Worm (Caenorhabditis elegans): ENCODE measurements around the gene Y55B1BL.2.

Y55B1BL.2 gene

DNA sequence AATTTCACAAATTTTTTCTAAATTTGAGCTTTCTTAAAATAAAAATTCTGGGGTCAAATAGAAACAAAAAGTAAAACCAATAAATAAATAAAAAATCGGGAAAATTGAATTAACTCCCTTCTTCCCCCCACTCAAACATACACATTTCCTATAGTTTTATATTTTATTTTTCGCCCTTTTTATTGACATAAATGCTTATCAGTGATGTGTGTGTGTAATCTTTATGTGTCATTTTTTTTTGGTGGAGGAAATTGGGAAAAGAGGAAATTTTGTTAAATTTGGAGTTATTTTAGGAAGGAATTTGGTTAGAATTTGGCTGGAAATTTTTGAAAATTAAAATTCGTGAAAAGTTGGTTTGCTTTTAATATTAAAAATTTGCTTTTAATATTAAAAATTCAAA, 20.0 kb downstream of the Y55B1BL.2 start:
- TF ChIP-seq R02D3.7 (tag; optimal IDR thresholded peaks at IDR 0.05) (no peak), nhr-43 (tag; optimal IDR thresholded peaks at IDR 0.05; ENCODE audit: poor library complexity, severe bottlenecking) (no peak), pha-4 (tag; optimal IDR thresholded peaks at IDR 0.05) (peak; percentile 70), elt-2 (tag; optimal IDR thresholded peaks at IDR 0.05) (peak; percentile 58)

DNA sequence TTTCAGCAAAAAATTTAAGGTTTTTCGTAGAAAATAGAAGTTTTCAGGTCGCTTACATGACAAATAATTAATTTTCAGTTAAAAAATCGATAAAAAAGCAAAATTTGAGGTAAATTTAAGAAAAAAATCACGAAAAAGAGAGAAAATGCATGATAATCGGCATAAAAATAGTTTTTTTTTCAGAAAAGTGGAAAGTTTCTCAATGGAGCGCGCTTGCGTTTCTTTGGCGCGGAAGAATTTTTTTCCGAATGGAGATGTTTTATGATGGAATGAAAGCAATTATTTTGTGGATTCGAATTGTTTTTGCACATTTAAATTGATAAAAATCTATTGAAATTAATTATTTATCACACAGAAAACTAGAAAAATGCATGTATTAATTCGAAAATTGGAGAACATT, 21.3 kb downstream of the Y55B1BL.2 start:
- TF ChIP-seq R02D3.7 (tag; optimal IDR thresholded peaks at IDR 0.05) (no peak), nhr-25 (tag; optimal IDR thresholded peaks at IDR 0.05) (no peak), nhr-43 (tag; optimal IDR thresholded peaks at IDR 0.05; ENCODE audit: poor library complexity, severe bottlenecking) (no peak), lin-15B (tag; optimal IDR thresholded peaks at IDR 0.05) (peak; percentile 52), fos-1 (tag; optimal IDR thresholded peaks at IDR 0.05) (no peak), ama-1 (optimal IDR thresholded peaks at IDR 0.05) (no peak), ZK546.5 (tag; optimal IDR thresholded peaks at IDR 0.05) (no peak), nhr-76 (tag; optimal IDR thresholded peaks at IDR 0.05) (no peak), pha-4 (tag; optimal IDR thresholded peaks at IDR 0.05) (peak; percentile 38)

DNA sequence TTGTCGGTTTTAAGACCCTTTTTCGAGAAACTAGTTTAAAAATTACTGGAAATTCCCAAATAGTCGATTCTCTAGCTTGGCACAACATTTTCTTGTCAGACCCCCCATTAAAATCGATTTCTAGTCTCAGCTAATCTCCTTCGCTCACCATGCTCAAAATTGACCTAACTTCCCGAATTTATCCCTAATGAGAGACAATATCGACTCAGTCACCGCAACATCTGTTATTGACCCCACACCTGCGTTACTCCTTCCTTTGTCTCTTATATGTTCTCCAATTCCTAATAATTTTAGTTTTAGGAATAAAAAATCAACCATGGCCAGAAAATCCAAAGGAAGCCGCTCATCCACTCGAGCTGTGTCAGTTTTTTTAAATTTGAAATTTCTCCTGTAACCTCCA, 26.5 kb downstream of the Y55B1BL.2 start, which contains the start of gene cec-8:
Gene cec-8, plus strand, starts transcription at position 301 of the 400 bp plus-strand sequence.
- TF ChIP-seq zag-1 (tag; optimal IDR thresholded peaks at IDR 0.05) (no peak), lsy-12 (tag; optimal IDR thresholded peaks at IDR 0.05) (no peak), nhr-11 (tag; optimal IDR thresholded peaks at IDR 0.05) (no peak)

DNA sequence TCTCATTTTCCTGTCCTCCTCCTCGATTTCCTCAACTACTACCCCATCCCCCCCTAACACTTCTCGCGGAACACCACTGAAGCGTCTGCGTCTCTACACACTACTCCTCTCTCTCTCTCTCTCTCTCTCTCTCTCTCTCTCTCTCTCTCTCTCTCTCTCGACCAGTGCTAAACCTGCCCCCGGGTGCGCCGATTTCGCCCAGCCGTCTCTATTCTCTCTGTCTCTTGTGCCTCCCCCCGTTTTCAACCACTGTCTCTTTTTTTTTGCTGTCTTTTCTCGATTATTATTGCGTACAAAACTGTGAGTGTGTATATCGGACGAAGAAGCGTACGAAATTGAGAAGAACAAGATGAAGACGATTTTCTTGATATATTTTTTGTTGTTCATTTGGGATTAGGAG, 30.4 kb downstream of the Y55B1BL.2 start:
- TF ChIP-seq elt-3 (tag; optimal IDR thresholded peaks at IDR 0.05), result no peak
- peak; percentile 70 for TF ChIP-seq nhr-23 (tag; optimal IDR thresholded peaks at IDR 0.05)
- peak; percentile 2 for TF ChIP-seq ceh-82 (tag; optimal IDR thresholded peaks at IDR 0.05)
- no peak for TF ChIP-seq ztf-11 (tag; optimal IDR thresholded peaks at IDR 0.05)
- no peak for TF ChIP-seq ama-1 (optimal IDR thresholded peaks at IDR 0.05)
- no peak for TF ChIP-seq nhr-12 (tag; optimal IDR thresholded peaks at IDR 0.05)
- TF ChIP-seq nhr-77 (tag; optimal IDR thresholded peaks at IDR 0.05), result no peak
- TF ChIP-seq lsy-12 (tag; optimal IDR thresholded peaks at IDR 0.05), result peak; percentile 35
- TF ChIP-seq sea-2 (GFP tag; optimal IDR thresholded peaks at IDR 0.05), result no peak
- no peak for TF ChIP-seq nhr-76 (tag; optimal IDR thresholded peaks at IDR 0.05)
- TF ChIP-seq ceh-16 (tag; optimal IDR thresholded peaks at IDR 0.05), result no peak
- TF ChIP-seq pha-4 (tag; optimal IDR thresholded peaks at IDR 0.05), result peak; percentile 42
- TF ChIP-seq egl-27 (tag; optimal IDR thresholded peaks at IDR 0.05), result no peak
- TF ChIP-seq elt-2 (tag; optimal IDR thresholded peaks at IDR 0.05), result peak; percentile 56
- TF ChIP-seq lin-39 (tag; optimal IDR thresholded peaks at IDR 0.05), result peak; percentile 81
- no peak for TF ChIP-seq eor-1 (tag; optimal IDR thresholded peaks at IDR 0.05)
- no peak for TF ChIP-seq nhr-28 (tag; optimal IDR thresholded peaks at IDR 0.05)
- TF ChIP-seq unc-62 (GFP tag; optimal IDR thresholded peaks at IDR 0.05), result no peak
- TF ChIP-seq ztf-4 (tag; optimal IDR thresholded peaks at IDR 0.05), result no peak
- no peak for TF ChIP-seq fos-1 (tag; optimal IDR thresholded peaks at IDR 0.05)
- TF ChIP-seq hmg-11 (tag; optimal IDR thresholded peaks at IDR 0.05), result peak; percentile 80
- no peak for TF ChIP-seq tbx-2 (tag; optimal IDR thresholded peaks at IDR 0.05)
- TF ChIP-seq nhr-237 (tag; optimal IDR thresholded peaks at IDR 0.05), result no peak
- peak; percentile 51 for TF ChIP-seq nhr-43 (tag; optimal IDR thresholded peaks at IDR 0.05; ENCODE audit: poor library complexity, severe bottlenecking)
- peak; percentile 78 for TF ChIP-seq nfya-1 (tag; optimal IDR thresholded peaks at IDR 0.05; ENCODE audit: insufficient read depth)
- peak; percentile 60 for TF ChIP-seq R02D3.7 (tag; optimal IDR thresholded peaks at IDR 0.05)
- no peak for TF ChIP-seq aly-2 (tag; optimal IDR thresholded peaks at IDR 0.05)
- TF ChIP-seq elt-1 (tag; optimal IDR thresholded peaks at IDR 0.05), result no peak
- peak; percentile 32 for TF ChIP-seq lin-15B (tag; optimal IDR thresholded peaks at IDR 0.05)
- TF ChIP-seq ceh-28 (tag; optimal IDR thresholded peaks at IDR 0.05), result peak; percentile 68
- TF ChIP-seq nhr-67 (tag; optimal IDR thresholded peaks at IDR 0.05), result no peak
- TF ChIP-seq fkh-10 (GFP tag; optimal IDR thresholded peaks at IDR 0.05), result no peak
- TF ChIP-seq mdl-1 (tag; optimal IDR thresholded peaks at IDR 0.05), result no peak
- TF ChIP-seq ceh-9 (tag; optimal IDR thresholded peaks at IDR 0.05), result no peak
- TF ChIP-seq egl-5 (tag; optimal IDR thresholded peaks at IDR 0.05), result no peak
- no peak for TF ChIP-seq daf-12 (tag; optimal IDR thresholded peaks at IDR 0.05)
- no peak for TF ChIP-seq snpc-4 (tag; optimal IDR thresholded peaks at IDR 0.05)
- TF ChIP-seq mml-1 (tag; optimal IDR thresholded peaks at IDR 0.05), result no peak
- TF ChIP-seq skn-1 (tag; optimal IDR thresholded peaks at IDR 0.05), result no peak
- TF ChIP-seq nhr-11 (tag; optimal IDR thresholded peaks at IDR 0.05), result no peak
- peak; percentile 78 for TF ChIP-seq nhr-25 (tag; optimal IDR thresholded peaks at IDR 0.05)
- TF ChIP-seq ZK546.5 (tag; optimal IDR thresholded peaks at IDR 0.05), result no peak
- no peak for TF ChIP-seq unc-39 (tag; optimal IDR thresholded peaks at IDR 0.05)
- TF ChIP-seq pqm-1 (tag; optimal IDR thresholded peaks at IDR 0.05), result no peak
- no peak for TF ChIP-seq fkh-2 (tag; optimal IDR thresholded peaks at IDR 0.05)
- TF ChIP-seq jun-1 (tag; optimal IDR thresholded peaks at IDR 0.05), result peak; percentile 45
